Fruit fly (Drosophila melanogaster) whole organism, embryonic: ENCODE results near the gene PPP4R2r.

Experiments used
- Blimp-1 ChIP-seq: fragments of 200-800 bp; sonication (Bioruptor generic); optimal IDR thresholded peaks from 3 replicates; lab custom pipeline; 2018; ENCODE audit warnings: missing biosample characterization, missing genetic modification characterization, mild to moderate bottlenecking, moderate library complexity, missing genetic modification reagents
- Bteb2 ChIP-seq: fragments of 200-800 bp; sonication (Bioruptor generic); optimal IDR thresholded peaks from 2 replicates; lab custom pipeline; 2016; ENCODE audit warnings: missing biosample characterization, missing genetic modification characterization
- CG10543 ChIP-seq: fragments of 200-800 bp; sonication (Bioruptor generic); optimal IDR thresholded peaks from 3 replicates; lab custom pipeline; 2017; ENCODE audit warnings: missing biosample characterization, mild to moderate bottlenecking, missing genetic modification characterization, moderate library complexity
- CG14014 ChIP-seq: fragments of 200-800 bp; sonication (Bioruptor generic); IDR thresholded peaks from 2 replicates; pipeline ENCODE4 v1.3.6; 2022; ENCODE audit warnings: missing biosample characterization, missing genetic modification characterization
- CG14860 ChIP-seq: fragments of 200-800 bp; sonication (Bioruptor generic); IDR thresholded peaks from 3 replicates; pipeline ENCODE4 v1.3.6; 2022; ENCODE audit warnings: missing biosample characterization, missing genetic modification characterization; ENCODE audit not compliant: partially characterized antibody
- CG15514 ChIP-seq: fragments of 200-800 bp; sonication (Bioruptor generic); optimal IDR thresholded peaks from 3 replicates; lab custom pipeline; 2017; ENCODE audit warnings: missing biosample characterization, missing genetic modification characterization, mild to moderate bottlenecking, moderate library complexity, missing genetic modification reagents
- CG17829 ChIP-seq: fragments of 200-800 bp; optimal IDR thresholded peaks from 2 replicates; lab custom pipeline; 2019; ENCODE audit warnings: missing biosample characterization, mild to moderate bottlenecking, missing genetic modification characterization, moderate library complexity
- CG18599 ChIP-seq: fragments of 200-800 bp; sonication (Bioruptor generic); optimal IDR thresholded peaks from 3 replicates; lab custom pipeline; 2017; ENCODE audit warnings: missing biosample characterization, missing genetic modification characterization, mild to moderate bottlenecking, moderate library complexity, missing genetic modification reagents
- CG2678 ChIP-seq: fragments of 200-800 bp; sonication (Bioruptor generic); optimal IDR thresholded peaks from 3 replicates; lab custom pipeline; 2019; ENCODE audit warnings: missing biosample characterization, mild to moderate bottlenecking, missing genetic modification characterization, moderate library complexity
- CG32532 ChIP-seq: fragments of 200-800 bp; sonication (Bioruptor generic); IDR thresholded peaks from 2 replicates; pipeline ENCODE4 v1.3.6; 2022; ENCODE audit warnings: missing biosample characterization, missing genetic modification characterization
- CG3281 ChIP-seq: fragments of 200-800 bp; sonication (Bioruptor generic); optimal IDR thresholded peaks from 3 replicates; lab custom pipeline; 2017; ENCODE audit warnings: missing biosample characterization, mild to moderate bottlenecking, missing genetic modification characterization
- CG34376 ChIP-seq: fragments of 200-800 bp; sonication (Bioruptor generic); optimal IDR thresholded peaks from 2 replicates; lab custom pipeline; 2018; ENCODE audit warnings: missing biosample characterization, mild to moderate bottlenecking, missing genetic modification characterization
- CG8359 ChIP-seq: fragments of 200-800 bp; sonication (Bioruptor generic); optimal IDR thresholded peaks from 2 replicates; lab custom pipeline; 2017; ENCODE audit warnings: missing biosample characterization, mild to moderate bottlenecking, missing genetic modification characterization, borderline replicate concordance
- D19A ChIP-seq: fragments of 200-800 bp; optimal IDR thresholded peaks from 3 replicates; lab custom pipeline; 2019; ENCODE audit warnings: missing biosample characterization, mild to moderate bottlenecking, missing genetic modification characterization, moderate library complexity
- D19B ChIP-seq: fragments of 200-800 bp; sonication (Bioruptor generic); optimal IDR thresholded peaks from 2 replicates; lab custom pipeline; 2017; ENCODE audit warnings: missing biosample characterization, mild to moderate bottlenecking, missing genetic modification characterization
- Dbx ChIP-seq: fragments of 200-800 bp; sonication (Bioruptor generic); IDR thresholded peaks from 3 replicates; pipeline ENCODE4 v1.3.6; 2022; ENCODE audit warnings: missing biosample characterization, missing genetic modification characterization
- Deaf1 ChIP-seq: fragments of 200-800 bp; optimal IDR thresholded peaks from 3 replicates; lab custom pipeline; 2019; ENCODE audit warnings: missing biosample characterization, mild to moderate bottlenecking, missing genetic modification characterization, moderate library complexity
- Ets65A ChIP-seq: fragments of 200-800 bp; sonication (Bioruptor generic); peaks from one replicate; lab custom pipeline; 2016; ENCODE audit warnings: missing biosample characterization, missing genetic modification characterization
- Hey ChIP-seq: fragments of 200-800 bp; sonication (Bioruptor generic); optimal IDR thresholded peaks from 3 replicates; lab custom pipeline; 2018; ENCODE audit warnings: missing biosample characterization, mild to moderate bottlenecking, missing genetic modification characterization
- HmgD ChIP-seq: fragments of 200-800 bp; sonication (Bioruptor generic); optimal IDR thresholded peaks from 3 replicates; lab custom pipeline; 2016; ENCODE audit warnings: missing biosample characterization, missing genetic modification characterization
- Hr39 ChIP-seq: fragments of >200 bp; optimal IDR thresholded peaks from 2 replicates; lab custom pipeline; 2017
- MBD-R2 ChIP-seq: fragments of 200-800 bp; sonication (Bioruptor generic); IDR thresholded peaks from 2 replicates; pipeline ENCODE4 v1.3.6; 2022; ENCODE audit warnings: missing biosample characterization, missing genetic modification characterization
- Med ChIP-seq: fragments of 200-800 bp; sonication (Bioruptor generic); peaks from one replicate; lab custom pipeline; 2016; ENCODE audit warnings: missing biosample characterization, missing genetic modification characterization, mild to moderate bottlenecking, inconsistent platforms, moderate library complexity
- Mes4 ChIP-seq: fragments of 200-800 bp; sonication (Bioruptor generic); optimal IDR thresholded peaks from 2 replicates; lab custom pipeline; 2016; ENCODE audit warnings: missing biosample characterization, missing genetic modification characterization
- Nf-YA ChIP-seq: fragments of 200-800 bp; sonication (Bioruptor generic); IDR thresholded peaks from 2 replicates; pipeline ENCODE4 v1.3.6; 2022; ENCODE audit warnings: missing biosample characterization, missing genetic modification characterization
- Nf-YB ChIP-seq: fragments of 200-800 bp; sonication (Bioruptor generic); optimal IDR thresholded peaks from 3 replicates; lab custom pipeline; 2019; ENCODE audit warnings: missing biosample characterization, mild to moderate bottlenecking, missing genetic modification characterization, moderate library complexity
- Nf-YC ChIP-seq: fragments of 200-800 bp; optimal IDR thresholded peaks from 3 replicates; lab custom pipeline; 2019; ENCODE audit warnings: missing biosample characterization, mild to moderate bottlenecking, missing genetic modification characterization, moderate library complexity
- Oli ChIP-seq: fragments of 200-800 bp; sonication (Bioruptor generic); optimal IDR thresholded peaks from 2 replicates; lab custom pipeline; 2018; ENCODE audit warnings: missing biosample characterization, mild to moderate bottlenecking, missing genetic modification characterization, moderate library complexity
- Pdp1 ChIP-seq, 2 experiments: fragments of 200-800 bp; sonication (Bioruptor generic); optimal IDR thresholded peaks; 3 replicates each; lab custom pipeline; 2016; ENCODE audit warnings: missing biosample characterization in 2 of 2, missing genetic modification characterization in 2 of 2, mild to moderate bottlenecking in 1 of 2, moderate library complexity in 1 of 2
- Rfx ChIP-seq: fragments of 200-800 bp; sonication (Bioruptor generic); IDR thresholded peaks from 2 replicates; pipeline ENCODE4 v1.3.6; 2022; ENCODE audit warnings: missing biosample characterization, missing genetic modification characterization
- Sox102F ChIP-seq: fragments of 200-800 bp; sonication (Bioruptor generic); optimal IDR thresholded peaks from 2 replicates; lab custom pipeline; 2018; ENCODE audit warnings: missing biosample characterization, mild to moderate bottlenecking, missing genetic modification characterization, moderate library complexity
- Xbp1 ChIP-seq: fragments of 200-800 bp; sonication (Bioruptor generic); optimal IDR thresholded peaks from 3 replicates; lab custom pipeline; 2016; ENCODE audit warnings: missing biosample characterization, mild to moderate bottlenecking, missing genetic modification characterization
- ato ChIP-seq: fragments of 200-800 bp; sonication (Bioruptor generic); IDR thresholded peaks from 2 replicates; pipeline ENCODE4 v1.3.6; 2022; ENCODE audit warnings: missing biosample characterization, missing genetic modification characterization; ENCODE audit not compliant: partially characterized antibody
- az2 ChIP-seq: fragments of 200-800 bp; sonication (Bioruptor generic); optimal IDR thresholded peaks from 3 replicates; lab custom pipeline; 2016; ENCODE audit warnings: missing biosample characterization, missing genetic modification characterization
- crol ChIP-seq: fragments of 200-800 bp; sonication (Bioruptor generic); IDR thresholded peaks from 2 replicates; pipeline ENCODE4 v1.3.6; 2022; ENCODE audit warnings: missing biosample characterization, missing genetic modification characterization
- cwo ChIP-seq: fragments of 200-800 bp; sonication (Bioruptor generic); optimal IDR thresholded peaks from 3 replicates; lab custom pipeline; 2017; ENCODE audit warnings: missing biosample characterization, missing genetic modification characterization, mild to moderate bottlenecking, moderate library complexity, missing genetic modification reagents
- exex ChIP-seq: fragments of 200-800 bp; sonication (Bioruptor generic); optimal IDR thresholded peaks from 4 replicates; lab custom pipeline; 2018; ENCODE audit warnings: missing biosample characterization, mild to moderate bottlenecking, missing genetic modification characterization, moderate library complexity
- ftz-f1 ChIP-seq: fragments of 200-800 bp; sonication (Bioruptor generic); optimal IDR thresholded peaks from 2 replicates; lab custom pipeline; 2016; ENCODE audit warnings: missing biosample characterization, missing genetic modification characterization
- ind ChIP-seq: fragments of 200-800 bp; sonication (Bioruptor generic); optimal IDR thresholded peaks from 3 replicates; lab custom pipeline; 2016; ENCODE audit warnings: missing biosample characterization, missing genetic modification characterization
- klu ChIP-seq: fragments of 200-800 bp; sonication (Bioruptor generic); IDR thresholded peaks from 2 replicates; pipeline ENCODE4 v1.3.6; 2022; ENCODE audit warnings: missing biosample characterization, missing genetic modification characterization
- row ChIP-seq: fragments of 200-800 bp; sonication (Bioruptor generic); IDR thresholded peaks from 3 replicates; pipeline ENCODE4 v1.3.6; 2022; ENCODE audit warnings: missing biosample characterization, missing genetic modification characterization
- sc ChIP-seq, 3 experiments: fragments of >200 bp in 2 of 3; fragments of 200-800 bp in 1 of 3; sonication (Bioruptor generic) in 1 of 3; optimal IDR thresholded peaks; 2 replicates in 2 of 3; 3 replicates in 1 of 3; lab custom pipeline; 2017; ENCODE audit warnings: mild to moderate bottlenecking in 1 of 3, missing biosample characterization in 1 of 3, missing genetic modification characterization in 1 of 3, missing genetic modification reagents in 1 of 3
- shn ChIP-seq: fragments of 200-800 bp; sonication (Bioruptor generic); optimal IDR thresholded peaks from 3 replicates; lab custom pipeline; 2016; ENCODE audit warnings: missing biosample characterization, missing genetic modification characterization
- sug ChIP-seq: fragments of 200-800 bp; optimal IDR thresholded peaks from 2 replicates; lab custom pipeline; 2019; ENCODE audit warnings: missing biosample characterization, mild to moderate bottlenecking, missing genetic modification characterization, moderate library complexity

The PPP4R2r gene

dm6 chrX:10484206-10485112, 5.8 kb downstream of the PPP4R2r start:
- TF ChIP-seq CG32532 (GFP tag; lab: Robert Waterston, UW), result 0 out of 2 replicates have a peak, but pooled peaks have one; percentile 37
- TF ChIP-seq D19B (GFP tag; lab: Kevin White, UChicago), result peak; percentile 93
- TF ChIP-seq Bteb2 (GFP tag; lab: Kevin White, UChicago), result no peak
- no peak for TF ChIP-seq Nf-YA
- peak; percentile 27; the same call in 1 of the 3 replicates for TF ChIP-seq row (GFP tag; lab: Robert Waterston, UW)
- peak; percentile 30 for TF ChIP-seq Deaf1
- peak in 1 of 2 experiments; percentile 26 for TF ChIP-seq Pdp1 (GFP tag; optimal IDR thresholded peaks at IDR 0.05; lab: Kevin White, UChicago)
- TF ChIP-seq CG10543 (GFP tag; lab: Kevin White, UChicago), result peak; percentile 22
- TF ChIP-seq CG3281 (GFP tag; lab: Kevin White, UChicago), result peak; percentile 8
- peak; percentile 58 for TF ChIP-seq sug (tag; lab: Kevin White, UChicago)
- 0 out of 2 replicates have a peak, but pooled peaks have one; percentile 11 for TF ChIP-seq Rfx (GFP tag; lab: Robert Waterston, UW)
- TF ChIP-seq Mes4 (GFP tag; lab: Kevin White, UChicago), result no peak
- TF ChIP-seq CG18599 (GFP tag; lab: Kevin White, UChicago), result peak; percentile 9
- peak; percentile 33 for TF ChIP-seq cwo (GFP tag; lab: Kevin White, UChicago)
- TF ChIP-seq CG34376 (GFP tag; lab: Kevin White, UChicago), result peak; percentile 50
- TF ChIP-seq exex (tag; lab: Kevin White, UChicago), result peak; percentile 51
- 0 out of 3 replicates have a peak, but pooled peaks have one; percentile 18 for TF ChIP-seq Dbx
- TF ChIP-seq crol, result 0 out of 2 replicates have a peak, but pooled peaks have one; percentile 17
- peak; percentile 57 for TF ChIP-seq Med (GFP tag; lab: Kevin White, UChicago)
- TF ChIP-seq Hey, result peak; percentile 51
- TF ChIP-seq sc (optimal IDR thresholded peaks at IDR 0.05; lab: Kevin White, UChicago), result no peak
- no peak for TF ChIP-seq sc (GFP tag; optimal IDR thresholded peaks at IDR 0.05; lab: Kevin White, UChicago)

- peak; percentile 46 for TF ChIP-seq Nf-YC
- peak; percentile 57 for TF ChIP-seq Ets65A (GFP tag; lab: Kevin White, UChicago)
- TF ChIP-seq D19B (GFP tag; lab: Kevin White, UChicago), result peak; percentile 53
- peak; percentile 37; the same call in 1 of the 2 replicates for TF ChIP-seq CG14014
- TF ChIP-seq CG15514 (GFP tag; lab: Kevin White, UChicago), result peak; percentile 63
- TF ChIP-seq Xbp1 (GFP tag; lab: Kevin White, UChicago), result peak; percentile 48
- no peak for TF ChIP-seq ato (GFP tag; lab: Robert Waterston, UW)
- TF ChIP-seq CG8359 (GFP tag; lab: Kevin White, UChicago), result no peak
- peak; percentile 6 for TF ChIP-seq CG17829
- TF ChIP-seq Nf-YB (GFP tag; lab: Kevin White, UChicago), result peak; percentile 38
- TF ChIP-seq Blimp-1, result peak; percentile 28
- peak; percentile 23 for TF ChIP-seq az2 (GFP tag; lab: Kevin White, UChicago)
- TF ChIP-seq ftz-f1 (GFP tag; lab: Kevin White, UChicago), result no peak
- peak; percentile 52 for TF ChIP-seq shn
- TF ChIP-seq Hr39, result no peak
- no peak for TF ChIP-seq HmgD (GFP tag; lab: Kevin White, UChicago)
- TF ChIP-seq ind (GFP tag; lab: Kevin White, UChicago), result peak; percentile 70
- peak; percentile 82 for TF ChIP-seq CG2678
- TF ChIP-seq Oli (tag; lab: Kevin White, UChicago), result peak; percentile 73
- no peak for TF ChIP-seq CG14860 (GFP tag; lab: Robert Waterston, UW)
- peak; percentile 18 for TF ChIP-seq D19A
- TF ChIP-seq Sox102F (GFP tag; lab: Kevin White, UChicago), result peak; percentile 58
- peak; percentile 43; the same call in 1 of the 2 replicates for TF ChIP-seq MBD-R2 (GFP tag; lab: Robert Waterston, UW)
- 0 out of 2 replicates have a peak, but pooled peaks have one; percentile 37 for TF ChIP-seq klu
These were observed 7.7 kb downstream of the PPP4R2r start for dm6 chrX:10486144-10487030.
